Worm (Caenorhabditis elegans): ENCODE measurements around the gene glb-28.

DNA sequence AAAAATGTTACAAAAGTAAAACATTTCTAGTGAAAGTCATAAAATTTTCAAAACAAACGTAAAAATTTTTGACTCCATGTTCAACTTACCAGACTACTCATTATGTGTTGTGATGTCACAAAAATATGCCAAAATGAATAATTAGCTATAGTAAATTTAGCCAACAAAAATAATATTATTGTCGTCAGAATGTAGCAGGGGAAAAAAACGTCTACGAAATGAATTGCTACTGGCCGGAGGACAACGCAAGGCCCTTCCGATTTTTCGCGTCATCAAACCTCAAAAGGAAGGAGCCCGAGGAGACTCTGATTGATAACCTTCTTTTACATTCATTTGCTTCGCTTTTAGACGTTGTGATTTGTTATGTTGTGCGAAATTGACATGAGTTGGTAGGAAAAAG lies 14.2 kb downstream of the glb-28 start, which contains the start of gene ser-2:
- no peak for TF ChIP-seq nhr-28 (tag; optimal IDR thresholded peaks at IDR 0.05)
- no peak for TF ChIP-seq nhr-237 (tag; optimal IDR thresholded peaks at IDR 0.05)
- TF ChIP-seq snpc-4 (tag; optimal IDR thresholded peaks at IDR 0.05), result no peak
- TF ChIP-seq ces-1 (GFP tag; optimal IDR thresholded peaks at IDR 0.05), result no peak
- no peak for TF ChIP-seq pha-4 (tag; optimal IDR thresholded peaks at IDR 0.05)
- TF ChIP-seq nhr-76 (tag; optimal IDR thresholded peaks at IDR 0.05), result no peak
